Worm (Caenorhabditis elegans): ENCODE measurements around the gene npr-8.
A peak's percentile ranks its signal among the peaks of the same experiment; 100 is the strongest.

Gene npr-8

ce11 chrX:7376941-7377340 lies at the start of gene npr-8:
Gene npr-8, plus strand, starts transcription at chrX:7377302.
- TF ChIP-seq cog-1 (tag; optimal IDR thresholded peaks at IDR 0.05) (no peak), med-1 (GFP tag; optimal IDR thresholded peaks at IDR 0.05; ENCODE audit: insufficient read depth) (no peak), ztf-29 (GFP tag; IDR thresholded peaks at IDR 0.05) (no peak), klf-2 (GFP tag; conservative IDR thresholded peaks at IDR 0.05) (no peak), tab-1 (GFP tag; IDR thresholded peaks at IDR 0.05) (no peak), flt-1 (GFP tag; IDR thresholded peaks at IDR 0.05) (no peak), T22C8.4 (GFP tag; IDR thresholded peaks at IDR 0.05) (no peak), ref-1 (GFP tag; conservative IDR thresholded peaks at IDR 0.05) (no peak), ztf-23 (GFP tag; IDR thresholded peaks at IDR 0.05) (no peak)

- TF ChIP-seq klf-2 (GFP tag; conservative IDR thresholded peaks at IDR 0.05) (no peak), ztf-23 (GFP tag; IDR thresholded peaks at IDR 0.05) (no peak), tab-1 (GFP tag; IDR thresholded peaks at IDR 0.05) (no peak), ref-1 (GFP tag; conservative IDR thresholded peaks at IDR 0.05) (no peak), flt-1 (GFP tag; IDR thresholded peaks at IDR 0.05) (no peak), med-1 (GFP tag; optimal IDR thresholded peaks at IDR 0.05; ENCODE audit: insufficient read depth) (no peak), cog-1 (tag; optimal IDR thresholded peaks at IDR 0.05) (no peak), T22C8.4 (GFP tag; IDR thresholded peaks at IDR 0.05) (no peak), ztf-29 (GFP tag; IDR thresholded peaks at IDR 0.05) (no peak)
These were observed 49.0 kb upstream of the npr-8 start for ce11 chrX:7328065-7328564.

ce11 chrX:7329601-7330000 lies 47.5 kb upstream of the npr-8 start, which contains the start of gene ttr-59:
Gene ttr-59, plus strand, starts transcription at chrX:7329818.
- TF ChIP-seq flt-1 (GFP tag; IDR thresholded peaks at IDR 0.05) (no peak), med-1 (GFP tag; optimal IDR thresholded peaks at IDR 0.05; ENCODE audit: insufficient read depth) (no peak), tab-1 (GFP tag; IDR thresholded peaks at IDR 0.05) (no peak), ztf-29 (GFP tag; IDR thresholded peaks at IDR 0.05) (no peak), ref-1 (GFP tag; conservative IDR thresholded peaks at IDR 0.05) (no peak), ztf-23 (GFP tag; IDR thresholded peaks at IDR 0.05) (no peak), cog-1 (tag; optimal IDR thresholded peaks at IDR 0.05) (no peak), T22C8.4 (GFP tag; IDR thresholded peaks at IDR 0.05) (no peak), klf-2 (GFP tag; conservative IDR thresholded peaks at IDR 0.05) (no peak)

ce11 chrX:7330685-7331196 lies 46.4 kb upstream of the npr-8 start, which contains the start of gene ttr-30:
Gene ttr-30, plus strand, starts transcription at chrX:7330949.
- no peak for TF ChIP-seq ref-1 (GFP tag; conservative IDR thresholded peaks at IDR 0.05)

ce11 chrX:7334302-7334724 lies 42.8 kb upstream of the npr-8 start, which contains the start of gene epg-7:
Gene epg-7, plus strand, starts transcription at chrX:7334714.
- TF ChIP-seq ref-1 (GFP tag; conservative IDR thresholded peaks at IDR 0.05) (no peak), ztf-23 (GFP tag; IDR thresholded peaks at IDR 0.05) (peak; percentile 59), ztf-29 (GFP tag; IDR thresholded peaks at IDR 0.05) (no peak), cog-1 (tag; optimal IDR thresholded peaks at IDR 0.05) (peak; percentile 73), T22C8.4 (GFP tag; IDR thresholded peaks at IDR 0.05) (no peak)

ce11 chrX:7340394-7340793 lies 36.7 kb upstream of the npr-8 start:
- TF ChIP-seq ztf-29 (GFP tag; IDR thresholded peaks at IDR 0.05) (no peak), cog-1 (tag; optimal IDR thresholded peaks at IDR 0.05) (no peak), med-1 (GFP tag; optimal IDR thresholded peaks at IDR 0.05; ENCODE audit: insufficient read depth) (no peak), klf-2 (GFP tag; conservative IDR thresholded peaks at IDR 0.05) (no peak), T22C8.4 (GFP tag; IDR thresholded peaks at IDR 0.05) (no peak), flt-1 (GFP tag; IDR thresholded peaks at IDR 0.05) (no peak), ztf-23 (GFP tag; IDR thresholded peaks at IDR 0.05) (no peak)

ce11 chrX:7340915-7341559 lies 36.1 kb upstream of the npr-8 start, which contains the start of gene C07D8.6:
Gene C07D8.6, plus strand, starts transcription at chrX:7341509.
- TF ChIP-seq klf-2 (GFP tag; conservative IDR thresholded peaks at IDR 0.05) (no peak), tab-1 (GFP tag; IDR thresholded peaks at IDR 0.05) (no peak), flt-1 (GFP tag; IDR thresholded peaks at IDR 0.05) (no peak), ztf-29 (GFP tag; IDR thresholded peaks at IDR 0.05) (no peak), ztf-23 (GFP tag; IDR thresholded peaks at IDR 0.05) (no peak), T22C8.4 (GFP tag; IDR thresholded peaks at IDR 0.05) (no peak), cog-1 (tag; optimal IDR thresholded peaks at IDR 0.05) (no peak), ref-1 (GFP tag; conservative IDR thresholded peaks at IDR 0.05) (no peak)

ce11 chrX:7343218-7343617 lies 33.9 kb upstream of the npr-8 start:
- TF ChIP-seq ztf-29 (GFP tag; IDR thresholded peaks at IDR 0.05) (no peak), med-1 (GFP tag; optimal IDR thresholded peaks at IDR 0.05; ENCODE audit: insufficient read depth) (no peak), tab-1 (GFP tag; IDR thresholded peaks at IDR 0.05) (no peak), ztf-23 (GFP tag; IDR thresholded peaks at IDR 0.05) (no peak), flt-1 (GFP tag; IDR thresholded peaks at IDR 0.05) (no peak), cog-1 (tag; optimal IDR thresholded peaks at IDR 0.05) (no peak), ref-1 (GFP tag; conservative IDR thresholded peaks at IDR 0.05) (no peak), T22C8.4 (GFP tag; IDR thresholded peaks at IDR 0.05) (no peak), klf-2 (GFP tag; conservative IDR thresholded peaks at IDR 0.05) (no peak)

ce11 chrX:7343747-7344146 lies 33.4 kb upstream of the npr-8 start, which contains the start of gene C07D8.5:
Gene C07D8.5, plus strand, starts transcription at chrX:7344047.
- no peak for TF ChIP-seq tab-1 (GFP tag; IDR thresholded peaks at IDR 0.05)
- TF ChIP-seq ztf-29 (GFP tag; IDR thresholded peaks at IDR 0.05), result no peak
- TF ChIP-seq ztf-23 (GFP tag; IDR thresholded peaks at IDR 0.05), result no peak
- no peak for TF ChIP-seq med-1 (GFP tag; optimal IDR thresholded peaks at IDR 0.05; ENCODE audit: insufficient read depth)
- TF ChIP-seq ref-1 (GFP tag; conservative IDR thresholded peaks at IDR 0.05), result no peak
- TF ChIP-seq klf-2 (GFP tag; conservative IDR thresholded peaks at IDR 0.05), result no peak
- TF ChIP-seq flt-1 (GFP tag; IDR thresholded peaks at IDR 0.05), result no peak
- no peak for TF ChIP-seq T22C8.4 (GFP tag; IDR thresholded peaks at IDR 0.05)
- TF ChIP-seq cog-1 (tag; optimal IDR thresholded peaks at IDR 0.05), result no peak
